Worm (Caenorhabditis elegans) whole organism, mixed stage, embryonic: ENCODE results near the gene F39G3.3.

Source experiments
- blmp-1 ChIP-seq: fragments of 150-350 bp; optimal IDR thresholded peaks from 2 replicates; lab custom pipeline; 2014; ENCODE audit warnings: missing biosample characterization, missing genetic modification characterization
- drap-1 ChIP-seq: fragments of 200-800 bp; sonication (Bioruptor generic); optimal IDR thresholded peaks from 3 replicates; lab custom pipeline; 2018; ENCODE audit warnings: mild to moderate bottlenecking, missing genetic modification characterization, missing compliant biosample characterization
- ham-2 ChIP-seq: fragments of 200-800 bp; sonication (Bioruptor generic); optimal IDR thresholded peaks from 2 replicates; lab custom pipeline; 2018; ENCODE audit warnings: mild to moderate bottlenecking, missing genetic modification characterization, missing compliant biosample characterization
- mep-1 ChIP-seq: fragments of 150-350 bp; optimal IDR thresholded peaks from 2 replicates; lab custom pipeline; 2017; ENCODE audit warnings: missing biosample characterization, missing genetic modification reagents, missing genetic modification characterization, inconsistent platforms
- nhr-12 ChIP-seq: fragments of 150-350 bp; optimal IDR thresholded peaks from 2 replicates; lab custom pipeline; 2014; ENCODE audit warnings: missing biosample characterization, missing genetic modification characterization
- nhr-28 ChIP-seq: fragments of 150-350 bp; optimal IDR thresholded peaks from 2 replicates; lab custom pipeline; 2014; ENCODE audit warnings: missing biosample characterization, missing genetic modification characterization
- nhr-76 ChIP-seq: sonication (generic microtip); optimal IDR thresholded peaks from 2 replicates; lab custom pipeline; 2017; ENCODE audit warnings: missing biosample characterization, missing genetic modification characterization
- pha-4 ChIP-seq: fragments of 150-350 bp; optimal IDR thresholded peaks from 2 replicates; lab custom pipeline; 2018; ENCODE audit warnings: missing biosample characterization, missing genetic modification reagents, missing genetic modification characterization
- snpc-4 ChIP-seq: fragments of 150-350 bp; optimal IDR thresholded peaks from 2 replicates; lab custom pipeline; 2014; ENCODE audit warnings: missing biosample characterization, missing genetic modification characterization
- unc-120 ChIP-seq: sonication (generic microtip); optimal IDR thresholded peaks from 2 replicates; lab custom pipeline; 2017; ENCODE audit warnings: missing genetic modification characterization, missing compliant biosample characterization; ENCODE audit not compliant: poor library complexity, severe bottlenecking
- unc-39 ChIP-seq: fragments of 150-350 bp; optimal IDR thresholded peaks from 2 replicates; lab custom pipeline; 2014; ENCODE audit warnings: missing biosample characterization, missing genetic modification characterization
- unc-62 ChIP-seq: fragments of 150-350 bp; optimal IDR thresholded peaks from 2 replicates; lab custom pipeline; 2014; ENCODE audit warnings: missing biosample characterization, missing genetic modification reagents, missing genetic modification characterization
- ztf-11 ChIP-seq: fragments of 150-350 bp; optimal IDR thresholded peaks from 2 replicates; lab custom pipeline; 2014; ENCODE audit warnings: missing biosample characterization, missing genetic modification characterization

DNA sequence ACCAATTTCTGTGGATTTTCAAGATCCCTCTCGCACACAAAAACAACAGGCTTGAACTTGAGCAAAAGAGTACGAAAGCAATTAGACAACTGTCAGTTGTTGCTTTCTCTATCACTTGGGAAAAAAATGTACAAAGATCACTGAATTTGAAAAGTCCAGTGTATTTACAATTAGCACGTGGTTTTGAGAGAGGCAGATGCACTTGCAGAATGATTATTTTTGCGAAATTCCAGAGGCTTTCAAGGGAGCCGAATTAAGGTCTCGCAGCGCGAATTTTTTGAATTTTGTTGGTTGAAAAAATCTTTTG, 38.5 kb upstream of the F39G3.3 start:
- TF ChIP-seq pha-4 = no peak
- TF ChIP-seq drap-1 (GFP tag; lab: Kevin White, UChicago) = no peak
- TF ChIP-seq blmp-1 (tag; lab: Kevin White, UChicago) = no peak
- TF ChIP-seq nhr-76 (tag; lab: Kevin White, UChicago) = no peak
- TF ChIP-seq unc-39 (tag; lab: Kevin White, UChicago) = no peak
- TF ChIP-seq ham-2 (GFP tag; lab: Kevin White, UChicago) = no peak
- no peak for TF ChIP-seq mep-1 (tag; lab: Kevin White, UChicago)
- TF ChIP-seq unc-62 = no peak
- TF ChIP-seq ztf-11 (tag; lab: Kevin White, UChicago) = no peak
- no peak for TF ChIP-seq unc-120
- no peak for TF ChIP-seq snpc-4 (tag; lab: Kevin White, UChicago)
- no peak for TF ChIP-seq nhr-28 (tag; lab: Kevin White, UChicago)
- no peak for TF ChIP-seq nhr-12 (tag; lab: Kevin White, UChicago)
